Worm (Caenorhabditis elegans) whole organism, young adult: Measurements from ENCODE around the gene F52G3.5.
A peak's percentile ranks its signal among the peaks of the same experiment; 100 is the strongest.

Experiments
- B0019.2 ChIP-seq: fragments of 200-800 bp; sonication (Bioruptor generic); conservative IDR thresholded peaks from 2 replicates; pipeline ENCODE4 v1.3.6; 2022; ENCODE audit warnings: missing genetic modification reagents, missing genetic modification characterization, missing compliant biosample characterization
- B0035.1 ChIP-seq: sonication (generic microtip); optimal IDR thresholded peaks from 2 replicates; lab custom pipeline; 2016; ENCODE audit warnings: missing genetic modification characterization, mild to moderate bottlenecking, missing compliant biosample characterization, missing genotype, missing genetic modification reagents
- B0261.1 ChIP-seq: sonication (generic microtip); optimal IDR thresholded peaks from 2 replicates; lab custom pipeline; 2016; ENCODE audit warnings: mild to moderate bottlenecking, missing genetic modification characterization, moderate library complexity, missing compliant biosample characterization
- B0336.3 ChIP-seq: fragments of 200-800 bp; sonication (Bioruptor generic); IDR thresholded peaks from 2 replicates; pipeline ENCODE4 v1.3.6; 2022; ENCODE audit warnings: missing genetic modification characterization, missing compliant biosample characterization
- C17E4.6 ChIP-seq: fragments of 200-800 bp; sonication (Bioruptor generic); IDR thresholded peaks from 2 replicates; pipeline ENCODE4 v1.3.6; 2022; ENCODE audit warnings: missing genetic modification reagents, missing genetic modification characterization, missing compliant biosample characterization
- F10E7.11 ChIP-seq: sonication (generic microtip); optimal IDR thresholded peaks from 2 replicates; lab custom pipeline; 2017; ENCODE audit warnings: mild to moderate bottlenecking, missing genetic modification characterization, moderate library complexity, missing compliant biosample characterization
- F55B11.4 ChIP-seq: sonication (generic microtip); optimal IDR thresholded peaks from 2 replicates; lab custom pipeline; 2016; ENCODE audit warnings: missing compliant biosample characterization, missing genetic modification characterization, borderline replicate concordance; ENCODE audit not compliant: insufficient read depth
- F57A8.1 ChIP-seq: fragments of 200-800 bp; sonication (Bioruptor generic); optimal IDR thresholded peaks from 2 replicates; lab custom pipeline; 2018; ENCODE audit warnings: mild to moderate bottlenecking, missing genetic modification characterization, moderate library complexity, missing compliant biosample characterization
- K12H6.12 ChIP-seq: fragments of 200-800 bp; sonication (Bioruptor generic); optimal IDR thresholded peaks from 2 replicates; lab custom pipeline; 2018; ENCODE audit warnings: mild to moderate bottlenecking, missing genetic modification characterization, missing compliant biosample characterization
- Y53G8AR.9 ChIP-seq: fragments of 200-800 bp; sonication (Bioruptor generic); conservative IDR thresholded peaks from 2 replicates; pipeline ENCODE4 v1.3.6; 2022; ENCODE audit warnings: missing genetic modification reagents, missing genetic modification characterization, missing compliant biosample characterization
- ZK185.1 ChIP-seq: sonication (generic microtip); optimal IDR thresholded peaks from 2 replicates; lab custom pipeline; 2016; ENCODE audit warnings: mild to moderate bottlenecking, missing genetic modification characterization, missing compliant biosample characterization; ENCODE audit not compliant: poor library complexity, severe bottlenecking
- ama-1 ChIP-seq, 3 experiments: fragments of 150-350 bp in 1 of 3; sonication (generic microtip) in 2 of 3; optimal IDR thresholded peaks; 2 replicates each; lab custom pipeline; 2014 to 2018; ENCODE audit warnings: missing biosample characterization in 2 of 3, missing genetic modification characterization in 2 of 3, missing genetic modification reagents in 2 of 3
- aptf-2 ChIP-seq: fragments of 200-800 bp; sonication (Bioruptor generic); conservative IDR thresholded peaks from 2 replicates; pipeline ENCODE4 v1.3.6; 2022; ENCODE audit warnings: missing genetic modification reagents, missing genetic modification characterization, missing compliant biosample characterization
- atf-7 ChIP-seq: sonication (generic microtip); optimal IDR thresholded peaks from 2 replicates; lab custom pipeline; 2017; ENCODE audit warnings: mild to moderate bottlenecking, missing genetic modification characterization, missing compliant biosample characterization
- bed-1 ChIP-seq: fragments of 200-800 bp; sonication (Bioruptor generic); IDR thresholded peaks from 2 replicates; pipeline ENCODE4 v1.3.6; 2022; ENCODE audit warnings: missing genetic modification reagents, missing genetic modification characterization, missing compliant biosample characterization
- bed-2 ChIP-seq: fragments of 200-800 bp; sonication (Bioruptor generic); IDR thresholded peaks from 2 replicates; pipeline ENCODE4 v1.3.6; 2022; ENCODE audit warnings: missing genetic modification reagents, missing genetic modification characterization, missing compliant biosample characterization
- ccch-3 ChIP-seq: fragments of 200-800 bp; sonication (Bioruptor generic); optimal IDR thresholded peaks from 2 replicates; lab custom pipeline; 2018; ENCODE audit warnings: mild to moderate bottlenecking, missing genetic modification characterization, missing compliant biosample characterization
- ceh-27 ChIP-seq: fragments of 200-800 bp; sonication (Bioruptor generic); optimal IDR thresholded peaks from 2 replicates; lab custom pipeline; 2018; ENCODE audit warnings: mild to moderate bottlenecking, missing genetic modification characterization, moderate library complexity, missing compliant biosample characterization
- ceh-91 ChIP-seq: fragments of 200-800 bp; sonication (Bioruptor generic); IDR thresholded peaks from 2 replicates; pipeline ENCODE4 v1.3.6; 2022; ENCODE audit warnings: missing genetic modification reagents, missing genetic modification characterization, missing compliant biosample characterization
- dpff-1 ChIP-seq: sonication (generic microtip); optimal IDR thresholded peaks from 2 replicates; lab custom pipeline; 2017; ENCODE audit warnings: mild to moderate bottlenecking, missing genetic modification characterization, missing compliant biosample characterization
- dpl-1 ChIP-seq: fragments of 150-350 bp; optimal IDR thresholded peaks from 2 replicates; lab custom pipeline; 2014; ENCODE audit warnings: missing biosample characterization, missing genetic modification reagents, missing genetic modification characterization
- egl-44 ChIP-seq: fragments of 200-800 bp; sonication (Bioruptor generic); IDR thresholded peaks from 2 replicates; pipeline ENCODE4 v1.3.6; 2022; ENCODE audit warnings: missing genetic modification reagents, missing genetic modification characterization, missing compliant biosample characterization
- gei-17 ChIP-seq: fragments of 200-800 bp; sonication (Bioruptor generic); optimal IDR thresholded peaks from 2 replicates; lab custom pipeline; 2018; ENCODE audit warnings: mild to moderate bottlenecking, missing genetic modification characterization, missing compliant biosample characterization
- let-607 ChIP-seq, 2 experiments: fragments of 200-800 bp in 1 of 2; sonication (Bioruptor generic) in 1 of 2; sonication (generic microtip) in 1 of 2; optimal IDR thresholded peaks; 2 replicates each; lab custom pipeline; 2016 to 2018; ENCODE audit warnings: mild to moderate bottlenecking in 2 of 2, missing compliant biosample characterization in 2 of 2, missing genetic modification characterization in 2 of 2, moderate library complexity in 2 of 2, missing genotype in 1 of 2
- lin-26 ChIP-seq: fragments of 200-800 bp; sonication (Bioruptor generic); IDR thresholded peaks from 2 replicates; pipeline ENCODE4 v1.3.6; 2022; ENCODE audit warnings: missing genetic modification reagents, missing genetic modification characterization, missing compliant biosample characterization
- lin-35 ChIP-seq, 3 experiments: fragments of 150-350 bp in 2 of 3; sonication (generic microtip) in 1 of 3; optimal IDR thresholded peaks; 2 replicates each; lab custom pipeline; 2014 to 2018; ENCODE audit warnings: missing biosample characterization in 3 of 3, missing genetic modification characterization in 3 of 3, missing genetic modification reagents in 3 of 3
- lin-40 ChIP-seq: sonication (generic microtip); optimal IDR thresholded peaks from 2 replicates; lab custom pipeline; 2016; ENCODE audit warnings: missing genetic modification characterization, mild to moderate bottlenecking, missing compliant biosample characterization, missing genotype, missing genetic modification reagents
- lir-1 ChIP-seq: fragments of 200-800 bp; sonication (Bioruptor generic); conservative IDR thresholded peaks from 2 replicates; pipeline ENCODE4 v1.3.6; 2022; ENCODE audit warnings: missing genetic modification reagents, missing genetic modification characterization, missing compliant biosample characterization
- lsl-1 ChIP-seq: fragments of 200-800 bp; sonication (Bioruptor generic); optimal IDR thresholded peaks from 2 replicates; lab custom pipeline; 2018; ENCODE audit warnings: mild to moderate bottlenecking, missing genetic modification characterization, moderate library complexity, missing compliant biosample characterization
- lsy-27 ChIP-seq: sonication (generic microtip); optimal IDR thresholded peaks from 2 replicates; lab custom pipeline; 2017; ENCODE audit warnings: missing genetic modification characterization, mild to moderate bottlenecking, missing compliant biosample characterization, antibody characterized with exemption, missing genotype, borderline replicate concordance; ENCODE audit not compliant: insufficient read depth
- madf-3 ChIP-seq: fragments of 200-800 bp; sonication (Bioruptor generic); IDR thresholded peaks from 2 replicates; pipeline ENCODE4 v1.3.6; 2022; ENCODE audit warnings: missing genetic modification reagents, missing genetic modification characterization, missing compliant biosample characterization
- madf-8 ChIP-seq: fragments of 200-800 bp; sonication (Bioruptor generic); conservative IDR thresholded peaks from 2 replicates; pipeline ENCODE4 v1.3.6; 2022; ENCODE audit warnings: missing genetic modification reagents, missing genetic modification characterization, missing compliant biosample characterization
- nfya-1 ChIP-seq: sonication (generic microtip); optimal IDR thresholded peaks from 2 replicates; lab custom pipeline; 2017; ENCODE audit warnings: antibody characterized with exemption, missing compliant biosample characterization, missing genetic modification characterization, borderline replicate concordance; ENCODE audit not compliant: insufficient read depth
- nfyb-1 ChIP-seq: fragments of 200-800 bp; sonication (Bioruptor generic); IDR thresholded peaks from 2 replicates; pipeline ENCODE4 v1.3.6; 2022; ENCODE audit warnings: missing genetic modification reagents, missing genetic modification characterization, missing compliant biosample characterization
- nhr-80 ChIP-seq: sonication (generic microtip); optimal IDR thresholded peaks from 2 replicates; lab custom pipeline; 2016; ENCODE audit warnings: missing genetic modification characterization, missing compliant biosample characterization
- nhr-90 ChIP-seq: sonication (generic microtip); optimal IDR thresholded peaks from 2 replicates; lab custom pipeline; 2016; ENCODE audit warnings: missing genotype, mild to moderate bottlenecking, missing genetic modification characterization, missing compliant biosample characterization
- rcor-1 ChIP-seq: fragments of 200-800 bp; sonication (Bioruptor generic); IDR thresholded peaks from 2 replicates; pipeline ENCODE4 v1.3.6; 2022; ENCODE audit warnings: missing genetic modification reagents, missing genetic modification characterization, missing compliant biosample characterization
- repo-1 ChIP-seq: sonication (generic microtip); optimal IDR thresholded peaks from 2 replicates; lab custom pipeline; 2017; ENCODE audit warnings: mild to moderate bottlenecking, missing genetic modification characterization, missing compliant biosample characterization
- sea-2 ChIP-seq: fragments of 200-800 bp; sonication (Bioruptor generic); IDR thresholded peaks from 2 replicates; pipeline ENCODE4 v1.3.6; 2022; ENCODE audit warnings: missing genetic modification characterization, missing compliant biosample characterization
- tbp1 ChIP-seq: fragments of 200-800 bp; sonication (Bioruptor generic); optimal IDR thresholded peaks from 2 replicates; lab custom pipeline; 2018; ENCODE audit warnings: mild to moderate bottlenecking, missing genetic modification characterization, missing compliant biosample characterization
- tbx-9 ChIP-seq: sonication (generic microtip); optimal IDR thresholded peaks from 2 replicates; lab custom pipeline; 2016; ENCODE audit warnings: borderline replicate concordance, missing genetic modification characterization, inconsistent platforms, missing compliant biosample characterization
- unc-130 ChIP-seq: sonication (generic microtip); optimal IDR thresholded peaks from 2 replicates; lab custom pipeline; 2016; ENCODE audit warnings: missing genetic modification reagents, missing genetic modification characterization, missing compliant biosample characterization
- unc-62 ChIP-seq: fragments of 150-350 bp; optimal IDR thresholded peaks from 2 replicates; lab custom pipeline; 2014; ENCODE audit warnings: missing biosample characterization, missing genetic modification reagents, missing genetic modification characterization
- xnd-1 ChIP-seq: sonication (generic microtip); optimal IDR thresholded peaks from 2 replicates; lab custom pipeline; 2016; ENCODE audit warnings: missing genotype, missing genetic modification reagents, missing genetic modification characterization, missing compliant biosample characterization
- ztf-28 ChIP-seq: fragments of 200-800 bp; sonication (Bioruptor generic); IDR thresholded peaks from 2 replicates; pipeline ENCODE4 v1.3.6; 2022; ENCODE audit warnings: missing genetic modification reagents, missing genetic modification characterization, missing compliant biosample characterization
- ztf-3 ChIP-seq: fragments of 200-800 bp; sonication (Bioruptor generic); optimal IDR thresholded peaks from 2 replicates; lab custom pipeline; 2018; ENCODE audit warnings: mild to moderate bottlenecking, missing genetic modification characterization, missing compliant biosample characterization

The F52G3.5 gene

DNA sequence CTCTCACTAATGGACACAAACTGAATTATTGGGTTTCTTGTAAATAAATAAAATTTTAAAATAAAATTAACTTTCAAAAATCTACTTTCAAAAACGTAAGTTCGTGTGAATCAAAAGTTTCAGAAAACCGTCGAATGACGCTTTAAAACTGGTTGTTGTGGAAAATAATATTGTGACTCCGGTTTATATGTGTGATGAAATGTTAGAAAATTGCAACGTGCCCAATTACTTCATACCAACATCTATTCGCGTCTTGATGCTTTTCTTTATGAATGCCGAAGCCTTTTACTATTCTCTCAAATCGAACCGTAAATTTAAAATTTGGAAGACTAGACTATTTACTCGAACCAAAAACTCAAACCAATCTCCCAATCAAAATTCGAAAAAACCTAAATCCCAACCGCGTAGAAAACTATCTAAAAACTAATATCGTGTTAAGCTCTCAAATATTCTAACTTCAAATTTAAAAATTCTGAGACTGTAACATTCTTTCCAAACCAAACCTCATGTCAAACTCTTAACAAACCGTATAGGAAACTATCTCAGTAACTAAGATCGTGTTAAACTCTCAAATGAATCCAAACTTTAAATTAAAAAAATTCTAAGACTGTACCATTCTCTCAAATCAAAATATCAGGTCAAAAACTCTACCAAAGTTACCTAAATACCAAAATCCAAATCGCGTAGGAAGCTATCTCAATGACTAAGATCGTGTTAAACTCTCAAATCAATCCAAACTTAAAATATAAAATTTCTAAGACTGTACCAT lies 44.5 kb downstream of the F52G3.5 start (continued):
- no peak for TF ChIP-seq nfya-1 (tag; lab: Kevin White, UChicago)
- TF ChIP-seq ztf-3 (GFP tag; lab: Kevin White, UChicago) = peak; percentile 7
- TF ChIP-seq tbx-9 (tag; lab: Kevin White, UChicago) = no peak
- no peak for TF ChIP-seq atf-7
- peak; percentile 65 for TF ChIP-seq lin-26
- peak; percentile 35; the same call in 1 of the 2 replicates for TF ChIP-seq rcor-1 (GFP tag; lab: Robert Waterston, UW)
- peak; percentile 10 for TF ChIP-seq B0336.3 (GFP tag; lab: Robert Waterston, UW)
- no peak for TF ChIP-seq ZK185.1
- no peak for TF ChIP-seq unc-130
- TF ChIP-seq aptf-2 (GFP tag; lab: Robert Waterston, UW) = peak; percentile 85
- no peak for TF ChIP-seq lsl-1 (GFP tag; lab: Kevin White, UChicago)
- TF ChIP-seq repo-1 = peak; percentile 16
- TF ChIP-seq lsy-27 (tag; lab: Kevin White, UChicago) = no peak
- TF ChIP-seq dpl-1 (GFP tag; lab: Kevin White, UChicago) = no peak
- TF ChIP-seq sea-2 (GFP tag; lab: Robert Waterston, UW) = no peak
- TF ChIP-seq ztf-28 (GFP tag; lab: Robert Waterston, UW) = peak; percentile 70
- TF ChIP-seq lir-1 (GFP tag; lab: Robert Waterston, UW) = 0 out of 2 replicates have a peak, but pooled peaks have one; percentile 7
- peak; percentile 44 for TF ChIP-seq tbp1
- TF ChIP-seq B0261.1 (tag; lab: Kevin White, UChicago) = peak; percentile 5
- TF ChIP-seq F57A8.1 (GFP tag; lab: Kevin White, UChicago) = no peak
- TF ChIP-seq unc-62 (GFP tag; lab: Kevin White, UChicago) = no peak
- peak; percentile 40 for TF ChIP-seq egl-44
- TF ChIP-seq F10E7.11 (tag; lab: Kevin White, UChicago) = peak; percentile 53
- TF ChIP-seq B0019.2 (GFP tag; lab: Robert Waterston, UW) = peak; percentile 8
- 0 out of 2 replicates have a peak, but pooled peaks have one; percentile 28 for TF ChIP-seq C17E4.6 (GFP tag; lab: Robert Waterston, UW)
- no peak for TF ChIP-seq lin-40 (tag; lab: Kevin White, UChicago)
- TF ChIP-seq nhr-80 (tag; lab: Kevin White, UChicago) = no peak
- no peak for TF ChIP-seq let-607 (tag; optimal IDR thresholded peaks at IDR 0.05; lab: Kevin White, UChicago)
- peak; percentile 91 for TF ChIP-seq Y53G8AR.9 (GFP tag; lab: Robert Waterston, UW)
- TF ChIP-seq bed-2 (GFP tag; lab: Robert Waterston, UW) = no peak
- TF ChIP-seq ceh-91 (GFP tag; lab: Robert Waterston, UW) = no peak
- TF ChIP-seq madf-8 (GFP tag; lab: Robert Waterston, UW) = no peak
- TF ChIP-seq ama-1 (optimal IDR thresholded peaks at IDR 0.05; lab: Kevin White, UChicago) = peak; percentile 99
- TF ChIP-seq ama-1 (GFP tag; optimal IDR thresholded peaks at IDR 0.05; lab: Kevin White, UChicago) = peak; percentile 53 to 93
- no peak for TF ChIP-seq xnd-1 (tag; lab: Kevin White, UChicago)
- peak; percentile 44 for TF ChIP-seq B0035.1 (tag; lab: Kevin White, UChicago)
- TF ChIP-seq lin-35 (GFP tag; optimal IDR thresholded peaks at IDR 0.05; lab: Kevin White, UChicago) = peak in 2 of 3 experiments; percentile 59 to 66
- no peak for TF ChIP-seq nhr-90 (tag; lab: Kevin White, UChicago)
- no peak for TF ChIP-seq dpff-1 (tag; lab: Kevin White, UChicago)
- TF ChIP-seq ceh-27 = peak; percentile 21
- peak; percentile 92 for TF ChIP-seq nfyb-1 (GFP tag; lab: Robert Waterston, UW)
- TF ChIP-seq madf-3 (GFP tag; lab: Robert Waterston, UW) = no peak; the same call in none of the 2 replicates
- no peak for TF ChIP-seq ccch-3 (GFP tag; lab: Kevin White, UChicago)
- TF ChIP-seq gei-17 (GFP tag; lab: Kevin White, UChicago) = peak; percentile 47
- TF ChIP-seq F55B11.4 = no peak
- TF ChIP-seq bed-1 = no peak
- TF ChIP-seq K12H6.12 = no peak
